Worm (Caenorhabditis elegans) whole organism, young adult: ENCODE data around the gene arrd-19.

ENCODE experiments used
- B0019.2 ChIP-seq: fragments of 200-800 bp; sonication (Bioruptor generic); conservative IDR thresholded peaks from 2 replicates; pipeline ENCODE4 v1.3.6; 2022; ENCODE audit warnings: missing genetic modification reagents, missing genetic modification characterization, missing compliant biosample characterization
- B0336.3 ChIP-seq: fragments of 200-800 bp; sonication (Bioruptor generic); IDR thresholded peaks from 2 replicates; pipeline ENCODE4 v1.3.6; 2022; ENCODE audit warnings: missing genetic modification characterization, missing compliant biosample characterization
- D2030.7 ChIP-seq: fragments of 200-800 bp; sonication (Bioruptor generic); IDR thresholded peaks from 2 replicates; pipeline ENCODE4 v1.3.6; 2022; ENCODE audit warnings: missing genetic modification reagents, missing genetic modification characterization, missing compliant biosample characterization
- F22D6.2 ChIP-seq: sonication (generic microtip); optimal IDR thresholded peaks from 2 replicates; lab custom pipeline; 2016; ENCODE audit warnings: mild to moderate bottlenecking, missing genetic modification characterization, missing compliant biosample characterization
- F23B12.7 ChIP-seq: sonication (generic microtip); optimal IDR thresholded peaks from 2 replicates; lab custom pipeline; 2017; ENCODE audit warnings: missing genetic modification characterization, mild to moderate bottlenecking, missing compliant biosample characterization, antibody characterized with exemption, moderate library complexity; ENCODE audit not compliant: insufficient read depth
- Y56A3A.18 ChIP-seq: fragments of 200-800 bp; sonication (Bioruptor generic); IDR thresholded peaks from 2 replicates; pipeline ENCODE4 v1.3.6; 2022; ENCODE audit warnings: missing genetic modification reagents, missing genetic modification characterization, missing compliant biosample characterization
- Y79H2A.3 ChIP-seq: fragments of 200-800 bp; sonication (Bioruptor generic); conservative IDR thresholded peaks from 2 replicates; pipeline ENCODE4 v1.3.6; 2022; ENCODE audit warnings: missing genetic modification reagents, missing genetic modification characterization, missing compliant biosample characterization
- ama-1 ChIP-seq, 3 experiments: fragments of 150-350 bp in 1 of 3; sonication (generic microtip) in 2 of 3; optimal IDR thresholded peaks; 2 replicates each; lab custom pipeline; 2014 to 2018; ENCODE audit warnings: missing biosample characterization in 2 of 3, missing genetic modification characterization in 2 of 3, missing genetic modification reagents in 2 of 3
- aptf-2 ChIP-seq: fragments of 200-800 bp; sonication (Bioruptor generic); conservative IDR thresholded peaks from 2 replicates; pipeline ENCODE4 v1.3.6; 2022; ENCODE audit warnings: missing genetic modification reagents, missing genetic modification characterization, missing compliant biosample characterization
- atf-7 ChIP-seq: sonication (generic microtip); optimal IDR thresholded peaks from 2 replicates; lab custom pipeline; 2017; ENCODE audit warnings: mild to moderate bottlenecking, missing genetic modification characterization, missing compliant biosample characterization
- attf-3 ChIP-seq: fragments of 200-800 bp; sonication (Bioruptor generic); conservative IDR thresholded peaks from 2 replicates; pipeline ENCODE4 v1.3.6; 2022; ENCODE audit warnings: missing genetic modification reagents, missing genetic modification characterization, missing compliant biosample characterization
- bed-1 ChIP-seq: fragments of 200-800 bp; sonication (Bioruptor generic); IDR thresholded peaks from 2 replicates; pipeline ENCODE4 v1.3.6; 2022; ENCODE audit warnings: missing genetic modification reagents, missing genetic modification characterization, missing compliant biosample characterization
- bed-2 ChIP-seq: fragments of 200-800 bp; sonication (Bioruptor generic); IDR thresholded peaks from 2 replicates; pipeline ENCODE4 v1.3.6; 2022; ENCODE audit warnings: missing genetic modification reagents, missing genetic modification characterization, missing compliant biosample characterization
- egrh-3 ChIP-seq: fragments of 200-800 bp; sonication (Bioruptor generic); IDR thresholded peaks from 2 replicates; pipeline ENCODE4 v1.3.6; 2022; ENCODE audit warnings: missing genetic modification reagents, missing genetic modification characterization, missing compliant biosample characterization
- ets-4 ChIP-seq: fragments of 200-800 bp; sonication (Bioruptor generic); optimal IDR thresholded peaks from 2 replicates; lab custom pipeline; 2018; ENCODE audit warnings: mild to moderate bottlenecking, missing genetic modification characterization, missing compliant biosample characterization
- gei-17 ChIP-seq: fragments of 200-800 bp; sonication (Bioruptor generic); optimal IDR thresholded peaks from 2 replicates; lab custom pipeline; 2018; ENCODE audit warnings: mild to moderate bottlenecking, missing genetic modification characterization, missing compliant biosample characterization
- hlh-26 ChIP-seq: fragments of 200-800 bp; sonication (Bioruptor generic); conservative IDR thresholded peaks from 2 replicates; pipeline ENCODE4 v1.3.6; 2022; ENCODE audit warnings: missing genetic modification reagents, missing genetic modification characterization, missing compliant biosample characterization
- hmg-1.2 ChIP-seq: fragments of 200-800 bp; sonication (Bioruptor generic); IDR thresholded peaks from 2 replicates; pipeline ENCODE4 v1.3.6; 2022; ENCODE audit warnings: missing genetic modification reagents, missing genetic modification characterization, missing compliant biosample characterization
- hmg-20 ChIP-seq: fragments of 200-800 bp; sonication (Bioruptor generic); IDR thresholded peaks from 2 replicates; pipeline ENCODE4 v1.3.6; 2022; ENCODE audit warnings: missing genetic modification reagents, missing genetic modification characterization, missing compliant biosample characterization
- hsf-1 ChIP-seq: fragments of 200-800 bp; sonication (Bioruptor generic); IDR thresholded peaks from 2 replicates; pipeline ENCODE4 v1.3.6; 2022; ENCODE audit warnings: missing genetic modification reagents, missing genetic modification characterization, missing compliant biosample characterization
- lin-40 ChIP-seq: sonication (generic microtip); optimal IDR thresholded peaks from 2 replicates; lab custom pipeline; 2016; ENCODE audit warnings: missing genetic modification characterization, mild to moderate bottlenecking, missing compliant biosample characterization, missing genotype, missing genetic modification reagents
- madf-6 ChIP-seq: fragments of 200-800 bp; sonication (Bioruptor generic); IDR thresholded peaks from 2 replicates; pipeline ENCODE4 v1.3.6; 2022; ENCODE audit warnings: missing genetic modification reagents, missing genetic modification characterization, missing compliant biosample characterization
- nfyb-1 ChIP-seq: fragments of 200-800 bp; sonication (Bioruptor generic); IDR thresholded peaks from 2 replicates; pipeline ENCODE4 v1.3.6; 2022; ENCODE audit warnings: missing genetic modification reagents, missing genetic modification characterization, missing compliant biosample characterization
- nhr-120 ChIP-seq: fragments of 200-800 bp; sonication (Bioruptor generic); IDR thresholded peaks from 2 replicates; pipeline ENCODE4 v1.3.6; 2022; ENCODE audit warnings: missing genetic modification characterization, missing compliant biosample characterization
- nhr-179 ChIP-seq: sonication (generic microtip); optimal IDR thresholded peaks from 2 replicates; lab custom pipeline; 2016; ENCODE audit warnings: mild to moderate bottlenecking, missing genetic modification characterization, missing compliant biosample characterization
- nhr-90 ChIP-seq: sonication (generic microtip); optimal IDR thresholded peaks from 2 replicates; lab custom pipeline; 2016; ENCODE audit warnings: missing genotype, mild to moderate bottlenecking, missing genetic modification characterization, missing compliant biosample characterization
- pbrm-1 ChIP-seq: fragments of 200-800 bp; sonication (Bioruptor generic); IDR thresholded peaks from 2 replicates; pipeline ENCODE4 v1.3.6; 2022; ENCODE audit warnings: missing genetic modification reagents, missing genetic modification characterization, missing compliant biosample characterization
- pha-4 ChIP-seq: fragments of 150-350 bp; sonication (generic microtip); optimal IDR thresholded peaks from 2 replicates; lab custom pipeline; 2014; ENCODE audit warnings: missing biosample characterization, missing genetic modification reagents, missing genetic modification characterization
- sdz-38 ChIP-seq: sonication (generic microtip); optimal IDR thresholded peaks from 2 replicates; lab custom pipeline; 2016; ENCODE audit warnings: missing genotype, missing genetic modification characterization, missing compliant biosample characterization
- sea-2 ChIP-seq: fragments of 200-800 bp; sonication (Bioruptor generic); IDR thresholded peaks from 2 replicates; pipeline ENCODE4 v1.3.6; 2022; ENCODE audit warnings: missing genetic modification characterization, missing compliant biosample characterization
- somi-1 ChIP-seq: fragments of 200-800 bp; sonication (Bioruptor generic); optimal IDR thresholded peaks from 2 replicates; lab custom pipeline; 2018; ENCODE audit warnings: mild to moderate bottlenecking, missing genetic modification characterization, missing compliant biosample characterization
- sptf-2 ChIP-seq: fragments of 200-800 bp; sonication (Bioruptor generic); optimal IDR thresholded peaks from 2 replicates; lab custom pipeline; 2018; ENCODE audit warnings: mild to moderate bottlenecking, missing genetic modification characterization, missing compliant biosample characterization
- tbx-9 ChIP-seq: sonication (generic microtip); optimal IDR thresholded peaks from 2 replicates; lab custom pipeline; 2016; ENCODE audit warnings: borderline replicate concordance, missing genetic modification characterization, inconsistent platforms, missing compliant biosample characterization
- unc-130 ChIP-seq: sonication (generic microtip); optimal IDR thresholded peaks from 2 replicates; lab custom pipeline; 2016; ENCODE audit warnings: missing genetic modification reagents, missing genetic modification characterization, missing compliant biosample characterization
- zim-3 ChIP-seq: sonication (generic microtip); optimal IDR thresholded peaks from 2 replicates; lab custom pipeline; 2017; ENCODE audit warnings: mild to moderate bottlenecking, missing genetic modification characterization, moderate library complexity, missing compliant biosample characterization
- ztf-22 ChIP-seq: fragments of 200-800 bp; sonication (Bioruptor generic); optimal IDR thresholded peaks from 2 replicates; lab custom pipeline; 2018; ENCODE audit warnings: mild to moderate bottlenecking, missing genetic modification characterization, moderate library complexity, missing compliant biosample characterization
- ztf-28 ChIP-seq: fragments of 200-800 bp; sonication (Bioruptor generic); IDR thresholded peaks from 2 replicates; pipeline ENCODE4 v1.3.6; 2022; ENCODE audit warnings: missing genetic modification reagents, missing genetic modification characterization, missing compliant biosample characterization

The arrd-19 gene

ce11 chrV:3324178-3324577 is 8.9 kb upstream of the arrd-19 start, which contains the start of gene C17B7.8:
C17B7.8 (minus strand) TSS chrV:3324278.
- TF ChIP-seq sea-2 (GFP tag; lab: Robert Waterston, UW) = no peak
- TF ChIP-seq sptf-2 = no peak
- no peak for TF ChIP-seq hsf-1 (GFP tag; lab: Robert Waterston, UW)
- TF ChIP-seq pbrm-1 (GFP tag; lab: Robert Waterston, UW) = no peak
- no peak for TF ChIP-seq B0019.2
- no peak for TF ChIP-seq nhr-179 (tag; lab: Kevin White, UChicago)
- TF ChIP-seq tbx-9 (tag; lab: Kevin White, UChicago) = no peak
- TF ChIP-seq hmg-1.2 (GFP tag; lab: Robert Waterston, UW) = no peak
- no peak for TF ChIP-seq ama-1 (optimal IDR thresholded peaks at IDR 0.05; lab: Kevin White, UChicago)
- TF ChIP-seq ama-1 (GFP tag; optimal IDR thresholded peaks at IDR 0.05; lab: Kevin White, UChicago) = no peak
- TF ChIP-seq attf-3 (GFP tag; lab: Robert Waterston, UW) = no peak
- no peak for TF ChIP-seq bed-1 (GFP tag; lab: Robert Waterston, UW)
- TF ChIP-seq madf-6 (GFP tag; lab: Robert Waterston, UW) = no peak
- no peak for TF ChIP-seq lin-40 (tag; lab: Kevin White, UChicago)
- no peak for TF ChIP-seq nhr-120 (GFP tag; lab: Robert Waterston, UW)
- TF ChIP-seq hmg-20 (GFP tag; lab: Robert Waterston, UW) = no peak
- TF ChIP-seq somi-1 (GFP tag; lab: Kevin White, UChicago) = no peak
- no peak for TF ChIP-seq F22D6.2 (tag; lab: Kevin White, UChicago)
- no peak for TF ChIP-seq hlh-26

- TF ChIP-seq sdz-38 (tag; lab: Kevin White, UChicago) (no peak), ztf-22 (GFP tag; lab: Kevin White, UChicago) (no peak), Y79H2A.3 (GFP tag; lab: Robert Waterston, UW) (no peak), attf-3 (GFP tag; lab: Robert Waterston, UW) (no peak), nfyb-1 (GFP tag; lab: Robert Waterston, UW) (no peak), gei-17 (GFP tag; lab: Kevin White, UChicago) (no peak)
Observed at ce11 chrV:3320432-3320831, 5.1 kb upstream of the arrd-19 start, which contains the start of gene C17B7.14. C17B7.14 (minus strand) TSS chrV:3320532.

- TF ChIP-seq sea-2 (GFP tag; lab: Robert Waterston, UW) (no peak), B0336.3 (GFP tag; lab: Robert Waterston, UW) (no peak), Y56A3A.18 (GFP tag; lab: Robert Waterston, UW) (no peak), ztf-28 (GFP tag; lab: Robert Waterston, UW) (0 out of 2 replicates have a peak, but pooled peaks have one; percentile 26), nhr-120 (GFP tag; lab: Robert Waterston, UW) (no peak), egrh-3 (GFP tag; lab: Robert Waterston, UW) (no peak)
- TF ChIP-seq, all 124 proteins: peak for 1
Observed at ce11 chrV:3320005-3320404, 4.7 kb upstream of the arrd-19 start, which contains the start of gene F35F10.14. F35F10.14 (minus strand) TSS chrV:3320105.

ce11 chrV:3318975-3319374 is 3.7 kb upstream of the arrd-19 start, which contains the start of gene F35F10.13:
F35F10.13 (minus strand) TSS chrV:3319075.
- TF ChIP-seq aptf-2 (no peak), unc-130 (GFP tag; lab: Kevin White, UChicago) (no peak), pha-4 (tag; lab: Kevin White, UChicago) (no peak), bed-2 (no peak), D2030.7 (GFP tag; lab: Robert Waterston, UW) (no peak), ets-4 (no peak), hmg-20 (GFP tag; lab: Robert Waterston, UW) (no peak), zim-3 (tag; lab: Kevin White, UChicago) (no peak), nhr-90 (tag; lab: Kevin White, UChicago) (no peak), F23B12.7 (tag; lab: Kevin White, UChicago) (no peak), bed-1 (GFP tag; lab: Robert Waterston, UW) (no peak), atf-7 (tag; lab: Kevin White, UChicago) (no peak)
